Worm (Caenorhabditis elegans) whole organism, L4 larva: ENCODE measurements around the gene M01A8.1.

ENCODE experiments used
- F37D6.2 ChIP-seq: sonication (generic microtip); optimal IDR thresholded peaks from 2 replicates; lab custom pipeline; 2016; ENCODE audit warnings: mild to moderate bottlenecking, missing genetic modification characterization, missing compliant biosample characterization
- R02D3.7 ChIP-seq: fragments of 150-350 bp; sonication (generic microtip); optimal IDR thresholded peaks from 3 replicates; lab custom pipeline; 2014; ENCODE audit warnings: missing biosample characterization, missing genetic modification characterization
- T20F7.1 ChIP-seq: fragments of 200-800 bp; sonication (Bioruptor generic); optimal IDR thresholded peaks from 2 replicates; lab custom pipeline; 2018; ENCODE audit warnings: mild to moderate bottlenecking, missing genetic modification characterization, missing compliant biosample characterization
- aha-1 ChIP-seq: fragments of 150-350 bp; peaks from one replicate; lab custom pipeline; 2014; ENCODE audit warnings: missing biosample characterization, missing genetic modification characterization
- ama-1 ChIP-seq: fragments of 150-350 bp; optimal IDR thresholded peaks from 2 replicates; lab custom pipeline; 2014; ENCODE audit warnings: inconsistent platforms, mixed read lengths
- attf-4 ChIP-seq: sonication (generic microtip); optimal IDR thresholded peaks from 3 replicates; lab custom pipeline; 2017; ENCODE audit warnings: missing biosample characterization, missing genetic modification characterization
- ceh-20 ChIP-seq: fragments of 200-800 bp; sonication (Bioruptor generic); IDR thresholded peaks from 2 replicates; pipeline ENCODE4 v1.3.6; 2022; ENCODE audit warnings: missing genetic modification reagents, missing genetic modification characterization, missing compliant biosample characterization
- ceh-82 ChIP-seq: sonication (generic microtip); optimal IDR thresholded peaks from 2 replicates; lab custom pipeline; 2017; ENCODE audit warnings: missing biosample characterization, missing genetic modification characterization
- ces-1 ChIP-seq: fragments of 150-350 bp; sonication (generic microtip); optimal IDR thresholded peaks from 4 replicates; lab custom pipeline; 2014; ENCODE audit warnings: missing biosample characterization, missing genetic modification reagents, missing genetic modification characterization
- cey-2 ChIP-seq: sonication (generic microtip); optimal IDR thresholded peaks from 3 replicates; lab custom pipeline; 2017; ENCODE audit warnings: missing genetic modification characterization, mild to moderate bottlenecking, missing compliant biosample characterization, antibody characterized with exemption, borderline replicate concordance; ENCODE audit not compliant: insufficient read depth
- daf-12 ChIP-seq: fragments of 150-350 bp; optimal IDR thresholded peaks from 2 replicates; lab custom pipeline; 2014; ENCODE audit warnings: missing biosample characterization, missing genetic modification reagents, missing genetic modification characterization
- daf-16 ChIP-seq, 3 experiments: sonication (generic microtip); optimal IDR thresholded peaks; 2 replicates each; lab custom pipeline; 2016 to 2017; ENCODE audit warnings: missing genetic modification characterization in 3 of 3, missing genetic modification reagents in 3 of 3, mild to moderate bottlenecking in 2 of 3, missing compliant biosample characterization in 2 of 3, missing biosample characterization in 1 of 3, moderate library complexity in 1 of 3
- daf-19 ChIP-seq: fragments of 200-800 bp; sonication (Bioruptor generic); conservative IDR thresholded peaks from 2 replicates; pipeline ENCODE4 v1.3.6; 2022; ENCODE audit warnings: missing genetic modification characterization, missing compliant biosample characterization
- dmd-6 ChIP-seq: fragments of 200-800 bp; sonication (Bioruptor generic); IDR thresholded peaks from 2 replicates; pipeline ENCODE4 v1.3.6; 2022; ENCODE audit warnings: missing genetic modification reagents, missing genetic modification characterization, missing compliant biosample characterization
- dve-1 ChIP-seq: sonication (generic microtip); optimal IDR thresholded peaks from 2 replicates; lab custom pipeline; 2017; ENCODE audit warnings: antibody characterized with exemption, mild to moderate bottlenecking, missing genetic modification characterization, missing compliant biosample characterization; ENCODE audit not compliant: insufficient read depth
- egl-43 ChIP-seq: fragments of 200-800 bp; sonication (Bioruptor generic); IDR thresholded peaks from 2 replicates; pipeline ENCODE4 v1.3.6; 2022; ENCODE audit warnings: missing genetic modification reagents, missing genetic modification characterization, missing compliant biosample characterization
- fkh-10 ChIP-seq: fragments of 150-350 bp; optimal IDR thresholded peaks from 2 replicates; lab custom pipeline; 2014; ENCODE audit warnings: missing biosample characterization, missing genetic modification reagents, missing genetic modification characterization
- hlh-11 ChIP-seq: fragments of 200-800 bp; sonication (Bioruptor generic); optimal IDR thresholded peaks from 2 replicates; lab custom pipeline; 2018; ENCODE audit warnings: mild to moderate bottlenecking, missing genetic modification characterization, missing compliant biosample characterization
- hlh-30 ChIP-seq: sonication (generic microtip); optimal IDR thresholded peaks from 2 replicates; lab custom pipeline; 2017; ENCODE audit warnings: antibody characterized with exemption, mild to moderate bottlenecking, missing genetic modification characterization, missing compliant biosample characterization; ENCODE audit not compliant: insufficient read depth
- hmg-1.1 ChIP-seq: fragments of 200-800 bp; sonication (Bioruptor generic); IDR thresholded peaks from 2 replicates; pipeline ENCODE4 v1.3.6; 2022; ENCODE audit warnings: missing genetic modification reagents, missing genetic modification characterization, missing compliant biosample characterization
- lin-29 ChIP-seq: fragments of 200-800 bp; sonication (Bioruptor generic); IDR thresholded peaks from 2 replicates; pipeline ENCODE4 v1.3.6; 2022; ENCODE audit warnings: missing genetic modification reagents, missing genetic modification characterization, missing compliant biosample characterization
- lin-38 ChIP-seq: fragments of 200-800 bp; sonication (Bioruptor generic); IDR thresholded peaks from 2 replicates; pipeline ENCODE4 v1.3.6; 2022; ENCODE audit warnings: missing genetic modification reagents, missing genetic modification characterization, missing compliant biosample characterization
- lsy-2 ChIP-seq, 2 experiments: fragments of 150-350 bp in 1 of 2; sonication (generic microtip) in 1 of 2; optimal IDR thresholded peaks; 2 replicates each; lab custom pipeline; 2014 to 2017; ENCODE audit warnings: missing biosample characterization in 2 of 2, missing genetic modification characterization in 2 of 2
- mdl-1 ChIP-seq, 2 experiments: fragments of 150-350 bp in 1 of 2; sonication (generic microtip) in 1 of 2; optimal IDR thresholded peaks; 2 replicates each; lab custom pipeline; 2014 to 2017; ENCODE audit warnings: missing biosample characterization in 2 of 2, missing genetic modification characterization in 2 of 2
- mdt-29 ChIP-seq: fragments of 200-800 bp; sonication (Bioruptor generic); IDR thresholded peaks from 2 replicates; pipeline ENCODE4 v1.3.6; 2022; ENCODE audit warnings: missing genetic modification reagents, missing genetic modification characterization, missing compliant biosample characterization
- mep-1 ChIP-seq: fragments of 150-350 bp; sonication (generic microtip); optimal IDR thresholded peaks from 3 replicates; lab custom pipeline; 2014; ENCODE audit warnings: missing biosample characterization, missing genetic modification characterization
- mxl-3 ChIP-seq: fragments of 200-800 bp; sonication (Bioruptor generic); optimal IDR thresholded peaks from 2 replicates; lab custom pipeline; 2018; ENCODE audit warnings: mild to moderate bottlenecking, missing genetic modification characterization, missing compliant biosample characterization
- nhr-28 ChIP-seq: fragments of 150-350 bp; optimal IDR thresholded peaks from 2 replicates; lab custom pipeline; 2014; ENCODE audit warnings: missing biosample characterization, missing genetic modification characterization
- nhr-48 ChIP-seq: sonication (generic microtip); optimal IDR thresholded peaks from 2 replicates; lab custom pipeline; 2016; ENCODE audit warnings: mild to moderate bottlenecking, missing genetic modification characterization, missing compliant biosample characterization
- nhr-6 ChIP-seq: fragments of 150-350 bp; optimal IDR thresholded peaks from 2 replicates; lab custom pipeline; 2014; ENCODE audit warnings: missing biosample characterization, missing genetic modification characterization
- nhr-77 ChIP-seq: fragments of 150-350 bp; optimal IDR thresholded peaks from 2 replicates; lab custom pipeline; 2014; ENCODE audit warnings: missing biosample characterization, missing genetic modification characterization
- php-3 ChIP-seq: fragments of 200-800 bp; sonication (Bioruptor generic); IDR thresholded peaks from 2 replicates; pipeline ENCODE4 v1.3.6; 2022; ENCODE audit warnings: missing genetic modification reagents, missing genetic modification characterization, missing compliant biosample characterization
- saeg-2 ChIP-seq: fragments of 200-800 bp; sonication (Bioruptor generic); IDR thresholded peaks from 2 replicates; pipeline ENCODE4 v1.3.6; 2022; ENCODE audit warnings: missing genetic modification reagents, missing genetic modification characterization, missing compliant biosample characterization
- skn-1 ChIP-seq: fragments of 150-350 bp; optimal IDR thresholded peaks from 2 replicates; lab custom pipeline; 2014; ENCODE audit warnings: missing biosample characterization, missing genetic modification characterization
- spr-1 ChIP-seq: sonication (generic microtip); optimal IDR thresholded peaks from 2 replicates; lab custom pipeline; 2016; ENCODE audit warnings: mild to moderate bottlenecking, missing genetic modification characterization, missing compliant biosample characterization
- tra-1 ChIP-seq: fragments of 200-800 bp; sonication (Bioruptor generic); IDR thresholded peaks from 2 replicates; pipeline ENCODE4 v1.3.6; 2022; ENCODE audit warnings: missing genetic modification reagents, missing genetic modification characterization, missing compliant biosample characterization
- unc-62 ChIP-seq, 3 experiments: fragments of 150-350 bp in 1 of 3; sonication (generic microtip); optimal IDR thresholded peaks in 2 of 3; peaks in 1 of 3; 1 replicate in 1 of 3; 2 replicates in 2 of 3; lab custom pipeline; 2014 to 2017; ENCODE audit warnings: missing biosample characterization in 3 of 3, missing genetic modification characterization in 3 of 3, missing genetic modification reagents in 3 of 3, missing genotype in 1 of 3
- zfp-3 ChIP-seq: fragments of 200-800 bp; sonication (Bioruptor generic); conservative IDR thresholded peaks from 2 replicates; pipeline ENCODE4 v1.3.6; 2022; ENCODE audit warnings: missing genetic modification reagents, missing genetic modification characterization, missing compliant biosample characterization
- zip-11 ChIP-seq: fragments of 200-800 bp; sonication (Bioruptor generic); IDR thresholded peaks from 2 replicates; pipeline ENCODE4 v1.3.6; 2022; ENCODE audit warnings: missing genetic modification characterization, missing compliant biosample characterization

Gene M01A8.1

DNA sequence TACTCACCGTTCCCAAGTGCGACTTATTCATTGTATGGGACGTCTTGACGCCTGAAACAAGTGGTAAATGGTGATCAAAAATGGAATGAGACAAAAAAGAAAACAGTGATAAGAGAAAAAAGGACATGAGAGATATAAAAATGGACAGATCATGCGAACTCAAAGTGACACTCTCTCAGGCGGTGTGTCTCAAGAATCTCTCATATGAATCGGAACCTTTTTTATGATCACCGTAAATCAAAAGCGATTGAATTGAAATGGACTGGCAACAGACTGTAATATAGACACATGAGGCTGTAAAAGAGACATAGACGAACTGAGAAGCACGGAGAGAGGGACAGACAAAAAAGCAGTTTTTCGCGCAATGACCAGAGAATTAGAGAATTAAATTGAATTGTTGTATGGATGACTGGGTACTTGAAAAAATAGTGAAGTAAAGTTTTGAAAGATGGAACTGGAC, 12.0 kb downstream of the M01A8.1 start, which contains the start of gene clip-1:
Gene clip-1 (minus strand): TSS at position 51 of the 460 bp plus-strand sequence.
- TF ChIP-seq mdl-1 (tag; optimal IDR thresholded peaks at IDR 0.05; lab: Kevin White, UChicago) (peak in 1 of 2 experiments; percentile 56), nhr-48 (tag; lab: Kevin White, UChicago) (no peak), lin-38 (GFP tag; lab: Robert Waterston, UW) (no peak), hlh-30 (tag; lab: Kevin White, UChicago) (peak; percentile 85), tra-1 (GFP tag; lab: Robert Waterston, UW) (peak; percentile 70; the same call in 1 of the 2 replicates), lin-29 (GFP tag; lab: Robert Waterston, UW) (no peak), php-3 (GFP tag; lab: Robert Waterston, UW) (peak; percentile 83), R02D3.7 (tag; lab: Kevin White, UChicago) (no peak), daf-19 (GFP tag; lab: Robert Waterston, UW) (no peak), skn-1 (tag; lab: Kevin White, UChicago) (no peak), ama-1 (lab: Kevin White, UChicago) (no peak), egl-43 (no peak), cey-2 (tag; lab: Kevin White, UChicago) (peak; percentile 28), mxl-3 (GFP tag; lab: Kevin White, UChicago) (peak; percentile 58), lsy-2 (tag; optimal IDR thresholded peaks at IDR 0.05; lab: Kevin White, UChicago) (peak in 1 of 2 experiments; percentile 34), mep-1 (tag; lab: Kevin White, UChicago) (peak; percentile 9), daf-16 (GFP tag; optimal IDR thresholded peaks at IDR 0.05; lab: Kevin White, UChicago) (no peak), daf-16 (tag; optimal IDR thresholded peaks at IDR 0.05; lab: Kevin White, UChicago) (no peak), hmg-1.1 (GFP tag; lab: Robert Waterston, UW) (peak; percentile 27; the same call in 1 of the 2 replicates), fkh-10 (GFP tag; lab: Kevin White, UChicago) (no peak), ceh-82 (no peak), ceh-20 (GFP tag; lab: Robert Waterston, UW) (0 out of 2 replicates have a peak, but pooled peaks have one; percentile 47), T20F7.1 (GFP tag; lab: Kevin White, UChicago) (peak; percentile 15), ces-1 (GFP tag; lab: Kevin White, UChicago) (no peak), nhr-6 (no peak), dmd-6 (peak; percentile 67), aha-1 (peak; percentile 82), saeg-2 (GFP tag; lab: Robert Waterston, UW) (no peak), hlh-11 (peak; percentile 56), zfp-3 (GFP tag; lab: Robert Waterston, UW) (no peak), nhr-77 (tag; lab: Kevin White, UChicago) (peak; percentile 6), dve-1 (tag; lab: Kevin White, UChicago) (peak; percentile 62), mdt-29 (no peak), nhr-28 (peak; percentile 57), daf-12 (tag; lab: Kevin White, UChicago) (no peak), unc-62 (GFP tag; optimal IDR thresholded peaks at IDR 0.05 in 1 of 2; lab: Kevin White, UChicago) (peak in 1 of 2 experiments; percentile 89), unc-62 (tag; optimal IDR thresholded peaks at IDR 0.05; lab: Kevin White, UChicago) (no peak)
- TF ChIP-seq, all 104 proteins: peak for 18

ce11 chrIII:9270183-9270582, 13.1 kb downstream of the M01A8.1 start:
- TF ChIP-seq mxl-3 (GFP tag; lab: Kevin White, UChicago), result peak; percentile 6
- TF ChIP-seq ceh-82, result no peak
- peak; percentile 19 for TF ChIP-seq hlh-11
- peak; percentile 88 for TF ChIP-seq aha-1
- TF ChIP-seq attf-4 (tag; lab: Kevin White, UChicago), result no peak
- no peak for TF ChIP-seq spr-1 (tag; lab: Kevin White, UChicago)
- no peak for TF ChIP-seq F37D6.2 (tag; lab: Kevin White, UChicago)
- TF ChIP-seq zip-11, result no peak
